Worm (Caenorhabditis elegans) whole organism, mixed stage, embryonic: ENCODE measurements around the gene lrch-1.
A peak's percentile ranks its signal among the peaks of the same experiment; 100 is the strongest.

ENCODE experiments used
- M03D4.4 ChIP-seq: sonication (generic microtip); optimal IDR thresholded peaks from 2 replicates; lab custom pipeline; 2017; ENCODE audit warnings: mild to moderate bottlenecking, missing genetic modification characterization, missing compliant biosample characterization
- bed-3 ChIP-seq: fragments of 200-800 bp; sonication (Bioruptor generic); optimal IDR thresholded peaks from 3 replicates; lab custom pipeline; 2018; ENCODE audit warnings: mild to moderate bottlenecking, missing genetic modification characterization, moderate library complexity, missing compliant biosample characterization
- blmp-1 ChIP-seq: fragments of 150-350 bp; optimal IDR thresholded peaks from 2 replicates; lab custom pipeline; 2014; ENCODE audit warnings: missing biosample characterization, missing genetic modification characterization
- ceh-39 ChIP-seq: fragments of 150-350 bp; optimal IDR thresholded peaks from 2 replicates; lab custom pipeline; 2014; ENCODE audit warnings: missing biosample characterization, missing genetic modification characterization
- ceh-43 ChIP-seq: fragments of 200-800 bp; sonication (Bioruptor generic); optimal IDR thresholded peaks from 2 replicates; lab custom pipeline; 2018; ENCODE audit warnings: mild to moderate bottlenecking, missing genetic modification characterization, moderate library complexity, missing compliant biosample characterization
- ceh-83 ChIP-seq: fragments of 200-800 bp; sonication (Bioruptor generic); optimal IDR thresholded peaks from 2 replicates; lab custom pipeline; 2018; ENCODE audit warnings: mild to moderate bottlenecking, missing genetic modification characterization, missing compliant biosample characterization
- ces-1 ChIP-seq: fragments of 150-350 bp; optimal IDR thresholded peaks from 2 replicates; lab custom pipeline; 2014; ENCODE audit warnings: missing biosample characterization, missing genetic modification reagents, missing genetic modification characterization
- cnd-1 ChIP-seq: fragments of 200-800 bp; sonication (Bioruptor generic); optimal IDR thresholded peaks from 2 replicates; lab custom pipeline; 2018; ENCODE audit warnings: mild to moderate bottlenecking, missing genetic modification characterization, missing compliant biosample characterization
- drap-1 ChIP-seq: fragments of 200-800 bp; sonication (Bioruptor generic); optimal IDR thresholded peaks from 3 replicates; lab custom pipeline; 2018; ENCODE audit warnings: mild to moderate bottlenecking, missing genetic modification characterization, missing compliant biosample characterization
- elt-1 ChIP-seq: sonication (generic microtip); optimal IDR thresholded peaks from 2 replicates; lab custom pipeline; 2017; ENCODE audit warnings: missing genetic modification characterization, mild to moderate bottlenecking, missing compliant biosample characterization, antibody characterized with exemption, moderate library complexity, borderline replicate concordance; ENCODE audit not compliant: insufficient read depth
- flh-1 ChIP-seq: fragments of 200-800 bp; sonication (Bioruptor generic); optimal IDR thresholded peaks from 2 replicates; lab custom pipeline; 2018; ENCODE audit warnings: mild to moderate bottlenecking, missing genetic modification characterization, moderate library complexity, missing compliant biosample characterization
- ham-2 ChIP-seq: fragments of 200-800 bp; sonication (Bioruptor generic); optimal IDR thresholded peaks from 2 replicates; lab custom pipeline; 2018; ENCODE audit warnings: mild to moderate bottlenecking, missing genetic modification characterization, missing compliant biosample characterization
- hlh-1 ChIP-seq: fragments of 150-350 bp; optimal IDR thresholded peaks from 2 replicates; lab custom pipeline; 2014; ENCODE audit warnings: missing biosample characterization, missing genetic modification reagents, missing genetic modification characterization
- lin-13 ChIP-seq: fragments of 150-350 bp; optimal IDR thresholded peaks from 2 replicates; lab custom pipeline; 2014; ENCODE audit warnings: missing biosample characterization, missing genetic modification characterization
- lsy-2 ChIP-seq: fragments of 150-350 bp; optimal IDR thresholded peaks from 2 replicates; lab custom pipeline; 2014; ENCODE audit warnings: missing biosample characterization, missing genetic modification characterization
- mab-5 ChIP-seq: fragments of 150-350 bp; optimal IDR thresholded peaks from 2 replicates; lab custom pipeline; 2014; ENCODE audit warnings: missing biosample characterization, missing genetic modification characterization
- mep-1 ChIP-seq: fragments of 150-350 bp; optimal IDR thresholded peaks from 2 replicates; lab custom pipeline; 2017; ENCODE audit warnings: missing biosample characterization, missing genetic modification reagents, missing genetic modification characterization, inconsistent platforms
- mls-2 ChIP-seq: sonication (generic microtip); optimal IDR thresholded peaks from 2 replicates; lab custom pipeline; 2016; ENCODE audit warnings: mild to moderate bottlenecking, missing genetic modification characterization, moderate library complexity, missing compliant biosample characterization
- nhr-12 ChIP-seq: fragments of 150-350 bp; optimal IDR thresholded peaks from 2 replicates; lab custom pipeline; 2014; ENCODE audit warnings: missing biosample characterization, missing genetic modification characterization
- nhr-2 ChIP-seq: fragments of 150-350 bp; optimal IDR thresholded peaks from 2 replicates; lab custom pipeline; 2014; ENCODE audit warnings: missing biosample characterization, missing genetic modification characterization
- nhr-237 ChIP-seq: fragments of 150-350 bp; optimal IDR thresholded peaks from 2 replicates; lab custom pipeline; 2014; ENCODE audit warnings: missing biosample characterization, missing genetic modification characterization
- nhr-28 ChIP-seq: fragments of 150-350 bp; optimal IDR thresholded peaks from 2 replicates; lab custom pipeline; 2014; ENCODE audit warnings: missing biosample characterization, missing genetic modification characterization
- pha-4 ChIP-seq: fragments of 150-350 bp; optimal IDR thresholded peaks from 2 replicates; lab custom pipeline; 2018; ENCODE audit warnings: missing biosample characterization, missing genetic modification reagents, missing genetic modification characterization
- sem-2 ChIP-seq: fragments of 200-800 bp; sonication (Bioruptor generic); optimal IDR thresholded peaks from 2 replicates; lab custom pipeline; 2018; ENCODE audit warnings: mild to moderate bottlenecking, missing genetic modification characterization, missing compliant biosample characterization
- sptf-1 ChIP-seq: sonication (generic microtip); optimal IDR thresholded peaks from 2 replicates; lab custom pipeline; 2017; ENCODE audit warnings: mild to moderate bottlenecking, missing genetic modification characterization, moderate library complexity, missing compliant biosample characterization
- tbx-8 ChIP-seq: fragments of 200-800 bp; sonication (Bioruptor generic); optimal IDR thresholded peaks from 2 replicates; lab custom pipeline; 2018; ENCODE audit warnings: mild to moderate bottlenecking, missing genetic modification characterization, moderate library complexity, missing compliant biosample characterization
- unc-120 ChIP-seq: sonication (generic microtip); optimal IDR thresholded peaks from 2 replicates; lab custom pipeline; 2017; ENCODE audit warnings: missing genetic modification characterization, missing compliant biosample characterization; ENCODE audit not compliant: poor library complexity, severe bottlenecking
- unc-39 ChIP-seq: fragments of 150-350 bp; optimal IDR thresholded peaks from 2 replicates; lab custom pipeline; 2014; ENCODE audit warnings: missing biosample characterization, missing genetic modification characterization
- unc-62 ChIP-seq: fragments of 150-350 bp; optimal IDR thresholded peaks from 2 replicates; lab custom pipeline; 2014; ENCODE audit warnings: missing biosample characterization, missing genetic modification reagents, missing genetic modification characterization
- zip-8 ChIP-seq: fragments of 150-350 bp; optimal IDR thresholded peaks from 2 replicates; lab custom pipeline; 2014; ENCODE audit warnings: missing biosample characterization, missing genetic modification characterization
- ztf-11 ChIP-seq: fragments of 150-350 bp; optimal IDR thresholded peaks from 2 replicates; lab custom pipeline; 2014; ENCODE audit warnings: missing biosample characterization, missing genetic modification characterization

lrch-1 gene

ce11 chrX:6256969-6257368, 40.5 kb upstream of the lrch-1 start:
- TF ChIP-seq elt-1 (tag; lab: Kevin White, UChicago): no peak
- no peak for TF ChIP-seq ceh-39 (tag; lab: Kevin White, UChicago)
- TF ChIP-seq pha-4 (tag; lab: Kevin White, UChicago): no peak
- TF ChIP-seq zip-8: no peak
- no peak for TF ChIP-seq ceh-83 (GFP tag; lab: Kevin White, UChicago)

ce11 chrX:6256430-6256829, 40.0 kb upstream of the lrch-1 start:
- no peak for TF ChIP-seq ceh-43
- TF ChIP-seq tbx-8 (GFP tag; lab: Kevin White, UChicago): no peak
- TF ChIP-seq hlh-1 (tag; lab: Kevin White, UChicago): no peak
- TF ChIP-seq bed-3 (GFP tag; lab: Kevin White, UChicago): no peak
- no peak for TF ChIP-seq nhr-2 (tag; lab: Kevin White, UChicago)

- TF ChIP-seq mep-1 (tag; lab: Kevin White, UChicago) (peak; percentile 29), lsy-2 (tag; lab: Kevin White, UChicago) (no peak), ceh-83 (GFP tag; lab: Kevin White, UChicago) (no peak), ceh-43 (no peak), nhr-12 (no peak), ceh-39 (tag; lab: Kevin White, UChicago) (peak; percentile 36), drap-1 (GFP tag; lab: Kevin White, UChicago) (no peak), unc-120 (tag; lab: Kevin White, UChicago) (peak; percentile 30), tbx-8 (GFP tag; lab: Kevin White, UChicago) (no peak), nhr-237 (tag; lab: Kevin White, UChicago) (no peak), sem-2 (no peak), cnd-1 (tag; lab: Kevin White, UChicago) (peak; percentile 81), nhr-2 (tag; lab: Kevin White, UChicago) (peak; percentile 84), ztf-11 (no peak), unc-39 (tag; lab: Kevin White, UChicago) (no peak), elt-1 (tag; lab: Kevin White, UChicago) (no peak), zip-8 (no peak), M03D4.4 (tag; lab: Kevin White, UChicago) (no peak), hlh-1 (tag; lab: Kevin White, UChicago) (peak; percentile 90), unc-62 (GFP tag; lab: Kevin White, UChicago) (peak; percentile 47), mab-5 (tag; lab: Kevin White, UChicago) (no peak), bed-3 (GFP tag; lab: Kevin White, UChicago) (no peak)
Measured at ce11 chrX:6255561-6255960, 39.1 kb upstream of the lrch-1 start.

ce11 chrX:6254671-6255031, 38.2 kb upstream of the lrch-1 start:
- TF ChIP-seq lsy-2 (tag; lab: Kevin White, UChicago) (no peak), flh-1 (GFP tag; lab: Kevin White, UChicago) (no peak), lin-13 (no peak), unc-39 (tag; lab: Kevin White, UChicago) (no peak), ceh-43 (no peak), nhr-2 (tag; lab: Kevin White, UChicago) (no peak), blmp-1 (tag; lab: Kevin White, UChicago) (peak; percentile 17), nhr-28 (tag; lab: Kevin White, UChicago) (no peak)

- TF ChIP-seq lsy-2 (tag; lab: Kevin White, UChicago) (peak; percentile 21), ztf-11 (no peak), nhr-2 (tag; lab: Kevin White, UChicago) (no peak), ces-1 (no peak), M03D4.4 (tag; lab: Kevin White, UChicago) (no peak), unc-62 (GFP tag; lab: Kevin White, UChicago) (peak; percentile 86), ceh-43 (no peak), elt-1 (tag; lab: Kevin White, UChicago) (no peak), nhr-12 (no peak), hlh-1 (tag; lab: Kevin White, UChicago) (peak; percentile 28), mab-5 (tag; lab: Kevin White, UChicago) (no peak), mls-2 (tag; lab: Kevin White, UChicago) (peak; percentile 8), cnd-1 (tag; lab: Kevin White, UChicago) (peak; percentile 12), unc-120 (tag; lab: Kevin White, UChicago) (peak; percentile 45), ceh-83 (GFP tag; lab: Kevin White, UChicago) (peak; percentile 45), drap-1 (GFP tag; lab: Kevin White, UChicago) (no peak), sptf-1 (tag; lab: Kevin White, UChicago) (no peak), zip-8 (peak; percentile 75), ham-2 (GFP tag; lab: Kevin White, UChicago) (peak; percentile 24)
Measured at ce11 chrX:6253899-6254670, 37.6 kb upstream of the lrch-1 start.
